Fruit fly (Drosophila melanogaster) whole organism, embryonic: ENCODE data around the gene snz.

Experiments used
- ATbp ChIP-seq: fragments of 200-800 bp; sonication (Bioruptor generic); optimal IDR thresholded peaks from 2 replicates; lab custom pipeline; 2017; ENCODE audit warnings: missing biosample characterization, mild to moderate bottlenecking, missing genetic modification characterization, missing genetic modification reagents
- Abd-B ChIP-seq: fragments of 200-800 bp; sonication (Bioruptor generic); optimal IDR thresholded peaks from 2 replicates; lab custom pipeline; 2018; ENCODE audit warnings: missing biosample characterization, mild to moderate bottlenecking, missing genetic modification characterization, moderate library complexity
- Awh ChIP-seq: fragments of 200-800 bp; sonication (Bioruptor generic); IDR thresholded peaks from 2 replicates; pipeline ENCODE4, ENCODE4 v1.3.6; 2022; ENCODE audit warnings: missing biosample characterization, missing genetic modification characterization
- B-H2 ChIP-seq: fragments of 200-800 bp; sonication (Bioruptor generic); optimal IDR thresholded peaks from 2 replicates; lab custom pipeline; 2018; ENCODE audit warnings: missing biosample characterization, mild to moderate bottlenecking, missing genetic modification characterization
- Bdp1 ChIP-seq: fragments of 200-800 bp; sonication (Bioruptor generic); optimal IDR thresholded peaks from 3 replicates; lab custom pipeline; 2016; ENCODE audit warnings: missing biosample characterization, missing genetic modification characterization
- CG10565 ChIP-seq: fragments of 200-800 bp; sonication (Bioruptor generic); optimal IDR thresholded peaks from 3 replicates; lab custom pipeline; 2016; ENCODE audit warnings: missing biosample characterization, mild to moderate bottlenecking, missing genetic modification characterization
- CG10654 ChIP-seq: fragments of 200-800 bp; sonication (Bioruptor generic); optimal IDR thresholded peaks from 2 replicates; lab custom pipeline; 2016; ENCODE audit warnings: missing biosample characterization, missing genetic modification characterization
- CG11560 ChIP-seq: fragments of 200-800 bp; sonication (Bioruptor generic); IDR thresholded peaks from 3 replicates; pipeline ENCODE4 v1.3.6; 2022; ENCODE audit warnings: missing biosample characterization, missing genetic modification characterization
- CG13775 ChIP-seq: fragments of 200-800 bp; sonication (Bioruptor generic); optimal IDR thresholded peaks from 3 replicates; lab custom pipeline; 2017; ENCODE audit warnings: missing biosample characterization, mild to moderate bottlenecking, missing genetic modification characterization
- CG18262 ChIP-seq: fragments of 200-800 bp; optimal IDR thresholded peaks from 3 replicates; lab custom pipeline; 2019; ENCODE audit warnings: missing biosample characterization, mild to moderate bottlenecking, missing genetic modification characterization, moderate library complexity
- CG18599 ChIP-seq: fragments of 200-800 bp; sonication (Bioruptor generic); optimal IDR thresholded peaks from 3 replicates; lab custom pipeline; 2017; ENCODE audit warnings: missing biosample characterization, missing genetic modification characterization, mild to moderate bottlenecking, moderate library complexity, missing genetic modification reagents
- CG2199 ChIP-seq: fragments of 200-800 bp; sonication (Bioruptor generic); IDR thresholded peaks from 3 replicates; pipeline ENCODE4 v1.3.6; 2022; ENCODE audit warnings: missing biosample characterization, missing genetic modification characterization
- CG32767 ChIP-seq: fragments of 200-800 bp; sonication (Bioruptor generic); IDR thresholded peaks from 2 replicates; pipeline ENCODE4 v1.3.6; 2022; ENCODE audit warnings: missing biosample characterization, missing genetic modification characterization
- CG3838 ChIP-seq: fragments of 200-800 bp; sonication (Bioruptor generic); optimal IDR thresholded peaks from 3 replicates; lab custom pipeline; 2016; ENCODE audit warnings: missing biosample characterization, missing genetic modification characterization
- CG4282 ChIP-seq: fragments of 200-800 bp; sonication (Bioruptor generic); optimal IDR thresholded peaks from 2 replicates; lab custom pipeline; 2016; ENCODE audit warnings: missing biosample characterization, missing genetic modification characterization
- CG7987 ChIP-seq: fragments of 200-800 bp; sonication (Bioruptor generic); optimal IDR thresholded peaks from 2 replicates; lab custom pipeline; 2018; ENCODE audit warnings: missing biosample characterization, mild to moderate bottlenecking, missing genetic modification characterization, moderate library complexity
- CG8924 ChIP-seq: fragments of 200-800 bp; optimal IDR thresholded peaks from 3 replicates; lab custom pipeline; 2019; ENCODE audit warnings: missing biosample characterization, mild to moderate bottlenecking, missing genetic modification characterization, moderate library complexity
- CoRest ChIP-seq: fragments of 200-800 bp; sonication (Bioruptor generic); optimal IDR thresholded peaks from 3 replicates; lab custom pipeline; 2018; ENCODE audit warnings: missing biosample characterization, mild to moderate bottlenecking, missing genetic modification characterization, moderate library complexity
- Dek ChIP-seq: fragments of 200-800 bp; sonication (Bioruptor generic); optimal IDR thresholded peaks from 3 replicates; lab custom pipeline; 2019; ENCODE audit warnings: missing biosample characterization, mild to moderate bottlenecking, missing genetic modification characterization, moderate library complexity
- Doc2 ChIP-seq: fragments of 200-800 bp; sonication (Bioruptor generic); IDR thresholded peaks from 2 replicates; pipeline ENCODE4 v1.3.6; 2022; ENCODE audit warnings: missing biosample characterization, missing genetic modification characterization
- E2f1 ChIP-seq: fragments of 200-800 bp; sonication (Bioruptor generic); IDR thresholded peaks from 2 replicates; pipeline ENCODE4 v1.3.6; 2022; ENCODE audit warnings: missing biosample characterization, missing genetic modification characterization
- Gug ChIP-seq: fragments of 200-800 bp; sonication (Bioruptor generic); IDR thresholded peaks from 4 replicates; pipeline ENCODE4 v1.3.6; 2022; ENCODE audit warnings: missing biosample characterization, missing genetic modification characterization
- Kr ChIP-seq: fragments of 200-800 bp; sonication (Bioruptor generic); optimal IDR thresholded peaks from 2 replicates; lab custom pipeline; 2017; ENCODE audit warnings: missing biosample characterization, mild to moderate bottlenecking, missing genetic modification characterization
- Mes4 ChIP-seq: fragments of 200-800 bp; sonication (Bioruptor generic); optimal IDR thresholded peaks from 2 replicates; lab custom pipeline; 2016; ENCODE audit warnings: missing biosample characterization, missing genetic modification characterization
- Mrtf ChIP-seq: fragments of 200-800 bp; sonication (Bioruptor generic); IDR thresholded peaks from 3 replicates; pipeline ENCODE4 v1.3.6; 2022; ENCODE audit warnings: missing biosample characterization, missing genetic modification characterization
- Stat92E ChIP-seq, 3 experiments: fragments of >200 bp in 2 of 3; fragments of 200-800 bp in 1 of 3; sonication (Bioruptor generic) in 1 of 3; optimal IDR thresholded peaks; 2 replicates each; lab custom pipeline; 2017 to 2019; ENCODE audit warnings: missing biosample characterization in 3 of 3, missing genetic modification characterization in 3 of 3, mild to moderate bottlenecking in 1 of 3, moderate library complexity in 1 of 3
- Tbp ChIP-seq: fragments of >200 bp; optimal IDR thresholded peaks from 2 replicates; lab custom pipeline; 2018; ENCODE audit warnings: missing biosample characterization, missing genetic modification characterization
- aop ChIP-seq: fragments of 200-800 bp; sonication (Bioruptor generic); IDR thresholded peaks from 2 replicates; pipeline ENCODE4 v1.3.6; 2022; ENCODE audit warnings: missing biosample characterization, missing genetic modification characterization
- ash1 ChIP-seq: fragments of 200-800 bp; sonication (Bioruptor generic); optimal IDR thresholded peaks from 2 replicates; lab custom pipeline; 2018; ENCODE audit warnings: missing biosample characterization, mild to moderate bottlenecking, missing genetic modification characterization
- bbx ChIP-seq: fragments of 200-800 bp; sonication (Bioruptor generic); IDR thresholded peaks from 2 replicates; pipeline ENCODE4 v1.3.6; 2022; ENCODE audit warnings: missing biosample characterization, missing genetic modification characterization; ENCODE audit not compliant: partially characterized antibody
- bigmax ChIP-seq: fragments of 200-800 bp; sonication (Bioruptor generic); optimal IDR thresholded peaks from 2 replicates; lab custom pipeline; 2018; ENCODE audit warnings: missing biosample characterization, mild to moderate bottlenecking, missing genetic modification characterization
- chif ChIP-seq, 2 experiments: fragments of 200-800 bp; sonication (Bioruptor generic); optimal IDR thresholded peaks; 3 replicates each; lab custom pipeline; 2016; ENCODE audit warnings: missing biosample characterization in 2 of 2, missing genetic modification characterization in 2 of 2
- croc ChIP-seq: fragments of 200-800 bp; sonication (Bioruptor generic); conservative IDR thresholded peaks from 3 replicates; pipeline ENCODE4 v1.3.6; 2022; ENCODE audit warnings: missing biosample characterization, missing genetic modification characterization
- esg ChIP-seq: fragments of 200-800 bp; sonication (Bioruptor generic); conservative IDR thresholded peaks from 2 replicates; pipeline ENCODE4 v1.3.6; 2022; ENCODE audit warnings: missing biosample characterization, missing genetic modification characterization
- eve ChIP-seq, 2 experiments: fragments of >200 bp; optimal IDR thresholded peaks; 2 replicates each; lab custom pipeline; 2017; ENCODE audit warnings: missing biosample characterization in 2 of 2, missing genetic modification characterization in 2 of 2
- gro ChIP-seq: fragments of 200-800 bp; sonication (Bioruptor generic); optimal IDR thresholded peaks from 2 replicates; lab custom pipeline; 2016; ENCODE audit warnings: missing biosample characterization, missing genetic modification characterization
- gt ChIP-seq: fragments of 200-800 bp; sonication (Bioruptor generic); IDR thresholded peaks from 2 replicates; pipeline ENCODE4 v1.3.6; 2022; ENCODE audit warnings: missing biosample characterization, missing genetic modification characterization
- lmd ChIP-seq: fragments of 200-800 bp; sonication (Bioruptor generic); IDR thresholded peaks from 2 replicates; pipeline ENCODE4 v1.3.6; 2022; ENCODE audit warnings: missing biosample characterization, missing genetic modification characterization
- luna ChIP-seq: fragments of 200-800 bp; sonication (Bioruptor generic); optimal IDR thresholded peaks from 2 replicates; lab custom pipeline; 2016; ENCODE audit warnings: missing biosample characterization, missing genetic modification characterization
- nau ChIP-seq: fragments of 200-800 bp; sonication (Bioruptor generic); optimal IDR thresholded peaks from 3 replicates; lab custom pipeline; 2017; ENCODE audit warnings: missing biosample characterization, mild to moderate bottlenecking, missing genetic modification characterization, missing genetic modification reagents
- nmo ChIP-seq: fragments of 200-800 bp; sonication (Bioruptor generic); optimal IDR thresholded peaks from 2 replicates; lab custom pipeline; 2018; ENCODE audit warnings: missing biosample characterization, mild to moderate bottlenecking, missing genetic modification characterization, moderate library complexity
- pnt ChIP-seq: fragments of 200-800 bp; sonication (Bioruptor generic); optimal IDR thresholded peaks from 3 replicates; lab custom pipeline; 2016; ENCODE audit warnings: missing biosample characterization, missing genetic modification characterization
- ranshi ChIP-seq: fragments of 200-800 bp; sonication (Bioruptor generic); IDR thresholded peaks from 2 replicates; pipeline ENCODE4 v1.3.6; 2022; ENCODE audit warnings: missing biosample characterization, missing genetic modification characterization
- sc ChIP-seq, 3 experiments: fragments of >200 bp in 2 of 3; fragments of 200-800 bp in 1 of 3; sonication (Bioruptor generic) in 1 of 3; optimal IDR thresholded peaks; 2 replicates in 2 of 3; 3 replicates in 1 of 3; lab custom pipeline; 2017; ENCODE audit warnings: mild to moderate bottlenecking in 1 of 3, missing biosample characterization in 1 of 3, missing genetic modification characterization in 1 of 3, missing genetic modification reagents in 1 of 3
- sd ChIP-seq: fragments of 200-800 bp; sonication (Bioruptor generic); optimal IDR thresholded peaks from 3 replicates; lab custom pipeline; 2018; ENCODE audit warnings: missing biosample characterization, mild to moderate bottlenecking, missing genetic modification characterization, moderate library complexity
- seq ChIP-seq: fragments of 200-800 bp; sonication (Bioruptor generic); IDR thresholded peaks from 2 replicates; pipeline ENCODE4 v1.3.6; 2022; ENCODE audit warnings: missing biosample characterization, missing genetic modification characterization
- sqz ChIP-seq: fragments of 200-800 bp; sonication (Bioruptor generic); optimal IDR thresholded peaks from 3 replicates; lab custom pipeline; 2018; ENCODE audit warnings: missing biosample characterization, mild to moderate bottlenecking, missing genetic modification characterization
- tna ChIP-seq: fragments of 200-800 bp; sonication (Bioruptor generic); IDR thresholded peaks from 2 replicates; pipeline ENCODE4 v1.3.6; 2022; ENCODE audit warnings: missing biosample characterization, missing genetic modification characterization; ENCODE audit not compliant: partially characterized antibody
- unc-4 ChIP-seq: fragments of 200-800 bp; sonication (Bioruptor generic); IDR thresholded peaks from 2 replicates; pipeline ENCODE4 v1.3.6; 2022; ENCODE audit warnings: missing biosample characterization, missing genetic modification characterization; ENCODE audit not compliant: partially characterized antibody

Gene snz

dm6 chrX:7893411-7894122 lies 18.3 kb upstream of the snz start, which contains the start of the genes CG45089, ND-MNLL and p115 (continued):
- TF ChIP-seq ranshi (GFP tag; lab: Robert Waterston, UW): no peak
- no peak for TF ChIP-seq sqz (GFP tag; lab: Kevin White, UChicago)
- TF ChIP-seq B-H2 (GFP tag; lab: Kevin White, UChicago): peak; percentile 74
- no peak for TF ChIP-seq Tbp
- TF ChIP-seq gro: peak; percentile 20
- TF ChIP-seq chif (GFP tag; optimal IDR thresholded peaks at IDR 0.05; lab: Kevin White, UChicago): peak in 1 of 2 experiments; percentile 31
- peak; percentile 51 for TF ChIP-seq CG18599 (GFP tag; lab: Kevin White, UChicago)
- peak; percentile 62 for TF ChIP-seq CG18262
- no peak for TF ChIP-seq Stat92E (GFP tag; optimal IDR thresholded peaks at IDR 0.05; lab: Kevin White, UChicago)
- no peak for TF ChIP-seq CG4282
- TF ChIP-seq tna: no peak
- no peak for TF ChIP-seq Bdp1 (GFP tag; lab: Kevin White, UChicago)
- TF ChIP-seq Awh: peak; percentile 37; the same call in 1 of the 2 replicates
- TF ChIP-seq seq: peak; percentile 31; the same call in 1 of the 2 replicates
- TF ChIP-seq sc (optimal IDR thresholded peaks at IDR 0.05; lab: Kevin White, UChicago): no peak
- peak; percentile 6 for TF ChIP-seq sc (GFP tag; optimal IDR thresholded peaks at IDR 0.05; lab: Kevin White, UChicago)
- no peak for TF ChIP-seq E2f1 (GFP tag; lab: Robert Waterston, UW)
- no peak for TF ChIP-seq Mes4 (GFP tag; lab: Kevin White, UChicago)
- TF ChIP-seq CG10654 (GFP tag; lab: Kevin White, UChicago): peak; percentile 54
- no peak for TF ChIP-seq croc (GFP tag; lab: Robert Waterston, UW)
- TF ChIP-seq CG11560 (tag; lab: Robert Waterston, UW): no peak
- TF ChIP-seq CG13775 (GFP tag; lab: Kevin White, UChicago): peak; percentile 65
- TF ChIP-seq Kr: no peak
- peak; percentile 48 for TF ChIP-seq Dek (tag; lab: Kevin White, UChicago)
- TF ChIP-seq CG2199: no peak
- TF ChIP-seq Mrtf (GFP tag; lab: Robert Waterston, UW): no peak
- TF ChIP-seq eve (GFP tag; optimal IDR thresholded peaks at IDR 0.05; lab: Kevin White, UChicago): no peak
- TF ChIP-seq esg: no peak; the same call in 1 of the 2 replicates
- TF ChIP-seq gt (GFP tag; lab: Robert Waterston, UW): no peak
- no peak for TF ChIP-seq CG3838 (GFP tag; lab: Kevin White, UChicago)
- TF ChIP-seq aop (GFP tag; lab: Robert Waterston, UW): no peak
- TF ChIP-seq CG7987 (GFP tag; lab: Kevin White, UChicago): no peak
- peak; percentile 73 for TF ChIP-seq nmo (GFP tag; lab: Kevin White, UChicago)
- no peak for TF ChIP-seq Doc2 (GFP tag; lab: Robert Waterston, UW)
- TF ChIP-seq pnt (GFP tag; lab: Kevin White, UChicago): no peak
- peak; percentile 13 for TF ChIP-seq sd
- TF ChIP-seq unc-4 (GFP tag; lab: Robert Waterston, UW): peak; percentile 65; the same call in 1 of the 2 replicates
- no peak for TF ChIP-seq CG10565 (GFP tag; lab: Kevin White, UChicago)
- TF ChIP-seq luna: no peak
- TF ChIP-seq lmd (GFP tag; lab: Robert Waterston, UW): peak; percentile 62
- TF ChIP-seq CG8924 (tag; lab: Kevin White, UChicago): peak; percentile 68
- TF ChIP-seq ATbp (GFP tag; lab: Kevin White, UChicago): no peak
- no peak for TF ChIP-seq nau (GFP tag; lab: Kevin White, UChicago)
- no peak for TF ChIP-seq bigmax (GFP tag; lab: Kevin White, UChicago)
- no peak for TF ChIP-seq ash1
- peak; percentile 65 for TF ChIP-seq Abd-B
- TF ChIP-seq bbx (GFP tag; lab: Robert Waterston, UW): no peak
- no peak for TF ChIP-seq CG32767 (GFP tag; lab: Robert Waterston, UW)
- TF ChIP-seq CoRest (tag; lab: Kevin White, UChicago): peak; percentile 64
- TF ChIP-seq Gug (GFP tag; lab: Robert Waterston, UW): peak; percentile 56; the same call in 1 of the 4 replicates
